Fruit fly (Drosophila melanogaster): ENCODE data around the gene eag.

- no peak for TF ChIP-seq CG8478 (optimal IDR thresholded peaks at IDR 0.05)
- no peak for TF ChIP-seq CTCF (optimal IDR thresholded peaks at IDR 0.05)
These were observed 25.5 kb upstream of the eag start for dm6 chrX:14929813-14930212.

Data from S2 (cell line).